Fruit fly (Drosophila melanogaster) whole organism, embryonic: ENCODE data around the gene CG7329.

Source experiments
- ATbp ChIP-seq: fragments of 200-800 bp; sonication (Bioruptor generic); optimal IDR thresholded peaks from 2 replicates; lab custom pipeline; 2017; ENCODE audit warnings: missing biosample characterization, mild to moderate bottlenecking, missing genetic modification characterization, missing genetic modification reagents
- Adf1 ChIP-seq: fragments of 200-800 bp; sonication (Bioruptor generic); IDR thresholded peaks from 2 replicates; pipeline ENCODE4 v1.3.6; 2022; ENCODE audit warnings: missing biosample characterization, missing genetic modification characterization
- CG10543 ChIP-seq: fragments of 200-800 bp; sonication (Bioruptor generic); optimal IDR thresholded peaks from 3 replicates; lab custom pipeline; 2017; ENCODE audit warnings: missing biosample characterization, mild to moderate bottlenecking, missing genetic modification characterization, moderate library complexity
- CG12236 ChIP-seq: fragments of 200-800 bp; sonication (Bioruptor generic); optimal IDR thresholded peaks from 2 replicates; lab custom pipeline; 2016; ENCODE audit warnings: missing biosample characterization, missing genetic modification characterization
- CG15696 ChIP-seq: fragments of 200-800 bp; sonication (Bioruptor generic); optimal IDR thresholded peaks from 2 replicates; lab custom pipeline; 2019; ENCODE audit warnings: missing biosample characterization, mild to moderate bottlenecking, missing genetic modification characterization, moderate library complexity
- CG16815 ChIP-seq: fragments of 200-800 bp; sonication (Bioruptor generic); optimal IDR thresholded peaks from 3 replicates; lab custom pipeline; 2017; ENCODE audit warnings: missing biosample characterization, mild to moderate bottlenecking, missing genetic modification characterization
- CG18764 ChIP-seq: fragments of 200-800 bp; sonication (Bioruptor generic); optimal IDR thresholded peaks from 3 replicates; lab custom pipeline; 2016; ENCODE audit warnings: missing biosample characterization, missing genetic modification characterization
- CG4282 ChIP-seq: fragments of 200-800 bp; sonication (Bioruptor generic); optimal IDR thresholded peaks from 2 replicates; lab custom pipeline; 2016; ENCODE audit warnings: missing biosample characterization, missing genetic modification characterization
- CG4820 ChIP-seq: fragments of 200-800 bp; sonication (Bioruptor generic); optimal IDR thresholded peaks from 3 replicates; lab custom pipeline; 2016; ENCODE audit warnings: missing biosample characterization, missing genetic modification characterization
- CG4854 ChIP-seq: fragments of 200-800 bp; sonication (Bioruptor generic); optimal IDR thresholded peaks from 2 replicates; lab custom pipeline; 2016; ENCODE audit warnings: missing biosample characterization, missing genetic modification characterization, inconsistent platforms
- CG6791 ChIP-seq: fragments of 200-800 bp; sonication (Bioruptor generic); IDR thresholded peaks from 3 replicates; pipeline ENCODE4 v1.3.6; 2022; ENCODE audit warnings: missing biosample characterization, missing genetic modification characterization; ENCODE audit not compliant: partially characterized antibody
- CG6854 ChIP-seq: fragments of 200-800 bp; sonication (Bioruptor generic); optimal IDR thresholded peaks from 3 replicates; lab custom pipeline; 2017; ENCODE audit warnings: missing biosample characterization, mild to moderate bottlenecking, missing genetic modification characterization
- CG9609 ChIP-seq: fragments of 200-800 bp; sonication (Bioruptor generic); optimal IDR thresholded peaks from 3 replicates; lab custom pipeline; 2016; ENCODE audit warnings: missing biosample characterization, missing genetic modification characterization
- CTCF ChIP-seq: fragments of 200-800 bp; sonication (Bioruptor generic); optimal IDR thresholded peaks from 2 replicates; lab custom pipeline; 2017; ENCODE audit warnings: missing biosample characterization, mild to moderate bottlenecking, missing genetic modification characterization, moderate library complexity
- Chrac-16 ChIP-seq: fragments of 200-800 bp; sonication (Bioruptor generic); optimal IDR thresholded peaks from 3 replicates; lab custom pipeline; 2016; ENCODE audit warnings: missing biosample characterization, missing genetic modification characterization
- D ChIP-seq, 2 experiments: fragments of 200-800 bp in 1 of 2; fragments of >200 bp in 1 of 2; sonication (Bioruptor generic) in 1 of 2; optimal IDR thresholded peaks; 2 replicates in 1 of 2; 3 replicates in 1 of 2; lab custom pipeline; 2017; ENCODE audit warnings: mild to moderate bottlenecking in 1 of 2, missing biosample characterization in 1 of 2, missing genetic modification characterization in 1 of 2, missing genetic modification reagents in 1 of 2
- Doc2 ChIP-seq: fragments of 200-800 bp; sonication (Bioruptor generic); IDR thresholded peaks from 2 replicates; pipeline ENCODE4 v1.3.6; 2022; ENCODE audit warnings: missing biosample characterization, missing genetic modification characterization
- Elba2 ChIP-seq: fragments of 200-800 bp; sonication (Bioruptor generic); optimal IDR thresholded peaks from 3 replicates; lab custom pipeline; 2016; ENCODE audit warnings: missing biosample characterization, missing genetic modification characterization
- Ets65A ChIP-seq: fragments of 200-800 bp; sonication (Bioruptor generic); peaks from one replicate; lab custom pipeline; 2016; ENCODE audit warnings: missing biosample characterization, missing genetic modification characterization
- GATAe ChIP-seq: fragments of 200-800 bp; sonication (Bioruptor generic); conservative IDR thresholded peaks from 2 replicates; pipeline ENCODE4 v1.3.6; 2022; ENCODE audit warnings: missing biosample characterization, missing genetic modification characterization
- Gsc ChIP-seq: fragments of 200-800 bp; sonication (Bioruptor generic); IDR thresholded peaks from 2 replicates; pipeline ENCODE4 v1.3.6; 2022; ENCODE audit warnings: missing biosample characterization, missing genetic modification characterization
- H15 ChIP-seq: fragments of 200-800 bp; sonication (Bioruptor generic); IDR thresholded peaks from 3 replicates; pipeline ENCODE4 v1.3.6; 2022; ENCODE audit warnings: missing biosample characterization, missing genetic modification characterization
- HLH3B ChIP-seq: fragments of 200-800 bp; sonication (Bioruptor generic); IDR thresholded peaks from 2 replicates; pipeline ENCODE4 v1.3.6; 2022; ENCODE audit warnings: missing biosample characterization, missing genetic modification characterization
- Hsf ChIP-seq: fragments of 200-800 bp; sonication (Bioruptor generic); optimal IDR thresholded peaks from 3 replicates; lab custom pipeline; 2016; ENCODE audit warnings: missing biosample characterization, missing genetic modification characterization
- ato ChIP-seq: fragments of 200-800 bp; sonication (Bioruptor generic); IDR thresholded peaks from 2 replicates; pipeline ENCODE4 v1.3.6; 2022; ENCODE audit warnings: missing biosample characterization, missing genetic modification characterization; ENCODE audit not compliant: partially characterized antibody
- dan ChIP-seq: fragments of 200-800 bp; sonication (Bioruptor generic); IDR thresholded peaks from 2 replicates; pipeline ENCODE4 v1.3.6; 2022; ENCODE audit warnings: missing biosample characterization, missing genetic modification characterization
- eyg ChIP-seq: fragments of 200-800 bp; sonication (Bioruptor generic); optimal IDR thresholded peaks from 3 replicates; lab custom pipeline; 2016; ENCODE audit warnings: missing biosample characterization, missing genetic modification characterization
- her ChIP-seq: fragments of 200-800 bp; sonication (Bioruptor generic); optimal IDR thresholded peaks from 2 replicates; lab custom pipeline; 2016; ENCODE audit warnings: missing biosample characterization, missing genetic modification characterization
- hth ChIP-seq: fragments of >200 bp; optimal IDR thresholded peaks from 2 replicates; lab custom pipeline; 2017; ENCODE audit warnings: inconsistent platforms
- lilli ChIP-seq: fragments of 200-800 bp; sonication (Bioruptor generic); optimal IDR thresholded peaks from 3 replicates; lab custom pipeline; 2016; ENCODE audit warnings: missing biosample characterization, missing genetic modification characterization
- maf-S ChIP-seq: fragments of 200-800 bp; sonication (Bioruptor generic); optimal IDR thresholded peaks from 2 replicates; lab custom pipeline; 2016; ENCODE audit warnings: missing biosample characterization, missing genetic modification characterization
- nerfin-1 ChIP-seq: fragments of 200-800 bp; sonication (Bioruptor generic); optimal IDR thresholded peaks from 3 replicates; lab custom pipeline; 2019; ENCODE audit warnings: missing biosample characterization, mild to moderate bottlenecking, missing genetic modification characterization, moderate library complexity
- nerfin-2 ChIP-seq: fragments of 200-800 bp; sonication (Bioruptor generic); IDR thresholded peaks from 2 replicates; pipeline ENCODE4 v1.3.6; 2022; ENCODE audit warnings: missing biosample characterization, missing genetic modification characterization; ENCODE audit not compliant: partially characterized antibody
- nom ChIP-seq: fragments of 200-800 bp; sonication (Bioruptor generic); optimal IDR thresholded peaks from 2 replicates; lab custom pipeline; 2017; ENCODE audit warnings: missing biosample characterization, missing genetic modification characterization, mild to moderate bottlenecking, moderate library complexity, missing genetic modification reagents
- ranshi ChIP-seq: fragments of 200-800 bp; sonication (Bioruptor generic); IDR thresholded peaks from 2 replicates; pipeline ENCODE4 v1.3.6; 2022; ENCODE audit warnings: missing biosample characterization, missing genetic modification characterization
- repo ChIP-seq: fragments of 200-800 bp; sonication (Bioruptor generic); optimal IDR thresholded peaks from 2 replicates; lab custom pipeline; 2016; ENCODE audit warnings: missing biosample characterization, missing genetic modification characterization
- rib ChIP-seq: fragments of 200-800 bp; sonication (Bioruptor generic); IDR thresholded peaks from 2 replicates; pipeline ENCODE4 v1.3.6; 2022; ENCODE audit warnings: missing biosample characterization, missing genetic modification characterization
- slbo ChIP-seq: fragments of 200-800 bp; sonication (Bioruptor generic); IDR thresholded peaks from 2 replicates; pipeline ENCODE4 v1.3.6; 2022; ENCODE audit warnings: missing biosample characterization, missing genetic modification characterization
- sqz ChIP-seq: fragments of 200-800 bp; sonication (Bioruptor generic); optimal IDR thresholded peaks from 3 replicates; lab custom pipeline; 2018; ENCODE audit warnings: missing biosample characterization, mild to moderate bottlenecking, missing genetic modification characterization
- stwl ChIP-seq: fragments of 200-800 bp; sonication (Bioruptor generic); optimal IDR thresholded peaks from 3 replicates; lab custom pipeline; 2018; ENCODE audit warnings: missing biosample characterization, mild to moderate bottlenecking, missing genetic modification characterization, moderate library complexity
- zfh2 ChIP-seq: fragments of 200-800 bp; sonication (Bioruptor generic); optimal IDR thresholded peaks from 2 replicates; lab custom pipeline; 2016; ENCODE audit warnings: missing biosample characterization, missing genetic modification characterization

The CG7329 gene

dm6 chr2L:10676933-10677714, 38.9 kb upstream of the CG7329 start, which contains the start of gene CG17104 (continued):
- no peak for TF ChIP-seq D (optimal IDR thresholded peaks at IDR 0.05; lab: Kevin White, UChicago)
- TF ChIP-seq D (GFP tag; optimal IDR thresholded peaks at IDR 0.05; lab: Kevin White, UChicago): no peak
- TF ChIP-seq repo (GFP tag; lab: Kevin White, UChicago): no peak
- no peak for TF ChIP-seq CG12236 (GFP tag; lab: Kevin White, UChicago)
- TF ChIP-seq CG15696 (tag; lab: Kevin White, UChicago): no peak
- TF ChIP-seq lilli (GFP tag; lab: Kevin White, UChicago): peak; percentile 16
- no peak for TF ChIP-seq CG16815
- TF ChIP-seq CG10543 (GFP tag; lab: Kevin White, UChicago): no peak
- TF ChIP-seq CG6854 (GFP tag; lab: Kevin White, UChicago): no peak
- no peak for TF ChIP-seq hth
- TF ChIP-seq nerfin-2 (GFP tag; lab: Robert Waterston, UW): no peak
- no peak for TF ChIP-seq dan (GFP tag; lab: Robert Waterston, UW)
- TF ChIP-seq CG4854: no peak
- TF ChIP-seq Hsf (GFP tag; lab: Kevin White, UChicago): peak; percentile 5
- no peak for TF ChIP-seq eyg
- TF ChIP-seq Gsc: no peak
- no peak for TF ChIP-seq Doc2 (GFP tag; lab: Robert Waterston, UW)
- TF ChIP-seq stwl: no peak
- TF ChIP-seq slbo: no peak; the same call in 1 of the 2 replicates
- no peak for TF ChIP-seq CG18764 (GFP tag; lab: Kevin White, UChicago)
- no peak for TF ChIP-seq H15
- TF ChIP-seq ato (GFP tag; lab: Robert Waterston, UW): no peak
- TF ChIP-seq nom: peak; percentile 24
- no peak for TF ChIP-seq maf-S
- no peak for TF ChIP-seq nerfin-1
- no peak for TF ChIP-seq Ets65A (GFP tag; lab: Kevin White, UChicago)
- no peak for TF ChIP-seq zfh2 (GFP tag; lab: Kevin White, UChicago)
- TF ChIP-seq ATbp (GFP tag; lab: Kevin White, UChicago): peak; percentile 26
- no peak for TF ChIP-seq CG4820
- TF ChIP-seq HLH3B (GFP tag; lab: Robert Waterston, UW): 0 out of 2 replicates have a peak, but pooled peaks have one; percentile 28
- TF ChIP-seq sqz (GFP tag; lab: Kevin White, UChicago): no peak
- no peak for TF ChIP-seq her (GFP tag; lab: Kevin White, UChicago)
- no peak for TF ChIP-seq CG9609 (GFP tag; lab: Kevin White, UChicago)
- TF ChIP-seq CG4282 (GFP tag; lab: Kevin White, UChicago): no peak
- no peak for TF ChIP-seq CG6791 (GFP tag; lab: Robert Waterston, UW)
- no peak for TF ChIP-seq CTCF
- no peak for TF ChIP-seq ranshi (GFP tag; lab: Robert Waterston, UW)
- TF ChIP-seq rib (GFP tag; lab: Robert Waterston, UW): no peak
- TF ChIP-seq GATAe (GFP tag; lab: Robert Waterston, UW): no peak
- TF ChIP-seq Chrac-16: no peak
- no peak for TF ChIP-seq Adf1 (GFP tag; lab: Robert Waterston, UW)

dm6 chr2L:10672989-10673388, 34.7 kb upstream of the CG7329 start:
- TF ChIP-seq Elba2 (GFP tag; lab: Kevin White, UChicago) (no peak), nom (peak; percentile 17)
